Worm (Caenorhabditis elegans): ENCODE data around the gene his-24.

The his-24 gene

ce11 chrX:14486503-14486902 lies 3.4 kb upstream of the his-24 start:
- TF ChIP-seq unc-130 (GFP tag; optimal IDR thresholded peaks at IDR 0.05), result no peak
- TF ChIP-seq ztf-18 (tag; optimal IDR thresholded peaks at IDR 0.05), result no peak
- TF ChIP-seq let-607 (tag; optimal IDR thresholded peaks at IDR 0.05), result no peak
- TF ChIP-seq tbx-9 (tag; optimal IDR thresholded peaks at IDR 0.05; ENCODE audit: borderline replicate concordance), result no peak
- no peak for TF ChIP-seq Y67H2A.10 (GFP tag; conservative IDR thresholded peaks at IDR 0.05)
- no peak for TF ChIP-seq rcor-1 (GFP tag; IDR thresholded peaks at IDR 0.05)
- TF ChIP-seq lin-26 (GFP tag; IDR thresholded peaks at IDR 0.05), result no peak

- TF ChIP-seq egl-18 (GFP tag; IDR thresholded peaks at IDR 0.05) (no peak), snpc-1.3 (tag; optimal IDR thresholded peaks at IDR 0.05; ENCODE audit: insufficient read depth) (no peak), zim-3 (tag; optimal IDR thresholded peaks at IDR 0.05) (no peak), dpff-1 (tag; optimal IDR thresholded peaks at IDR 0.05) (no peak), lin-54 (GFP tag; optimal IDR thresholded peaks at IDR 0.05) (no peak), F55B11.4 (tag; optimal IDR thresholded peaks at IDR 0.05; ENCODE audit: borderline replicate concordance, insufficient read depth) (no peak), hsf-1 (GFP tag; IDR thresholded peaks at IDR 0.05) (no peak), ztf-18 (tag; optimal IDR thresholded peaks at IDR 0.05) (no peak), attf-6 (GFP tag; IDR thresholded peaks at IDR 0.05) (no peak), ceh-27 (GFP tag; optimal IDR thresholded peaks at IDR 0.05) (no peak), nfyb-1 (GFP tag; IDR thresholded peaks at IDR 0.05) (no peak)
Measured at ce11 chrX:14487333-14487732, 2.6 kb upstream of the his-24 start.

ce11 chrX:14487832-14488231 lies 2.1 kb upstream of the his-24 start:
- no peak for TF ChIP-seq hlh-26 (GFP tag; conservative IDR thresholded peaks at IDR 0.05)
- no peak for TF ChIP-seq madf-6 (GFP tag; IDR thresholded peaks at IDR 0.05)
- TF ChIP-seq ztf-28 (GFP tag; IDR thresholded peaks at IDR 0.05), result no peak

- peak; percentile 83 for TF ChIP-seq zfh-2 (GFP tag; conservative IDR thresholded peaks at IDR 0.05)
- TF ChIP-seq sea-2 (GFP tag; IDR thresholded peaks at IDR 0.05), result 0 out of 2 replicates have a peak, but pooled peaks have one; percentile 37
- TF ChIP-seq lir-1 (GFP tag; conservative IDR thresholded peaks at IDR 0.05), result no peak
- 0 out of 2 replicates have a peak, but pooled peaks have one; percentile 61 for TF ChIP-seq nfya-2 (GFP tag; IDR thresholded peaks at IDR 0.05)
- TF ChIP-seq lin-26 (GFP tag; IDR thresholded peaks at IDR 0.05), result no peak
- TF ChIP-seq egrh-3 (GFP tag; IDR thresholded peaks at IDR 0.05), result peak; percentile 93
- no peak for TF ChIP-seq rpc-1 (optimal IDR thresholded peaks at IDR 0.05)
- TF ChIP-seq rpc-1 (tag; optimal IDR thresholded peaks at IDR 0.05), result no peak
- TF ChIP-seq mcd-1 (GFP tag; IDR thresholded peaks at IDR 0.05), result peak; percentile 38
- no peak for TF ChIP-seq dpl-1 (GFP tag; optimal IDR thresholded peaks at IDR 0.05)
- TF ChIP-seq ZK185.1 (tag; optimal IDR thresholded peaks at IDR 0.05; ENCODE audit: poor library complexity, severe bottlenecking), result no peak
- TF ChIP-seq bed-1 (GFP tag; IDR thresholded peaks at IDR 0.05), result 0 out of 2 replicates have a peak, but pooled peaks have one; percentile 70
- TF ChIP-seq F39B2.1 (GFP tag; IDR thresholded peaks at IDR 0.05), result 0 out of 2 replicates have a peak, but pooled peaks have one; percentile 42
Measured at ce11 chrX:14490486-14490885, 592 bp downstream of the his-24 start.

ce11 chrX:14491103-14491502 lies 1.2 kb downstream of the his-24 start:
- TF ChIP-seq tbp1 (GFP tag; optimal IDR thresholded peaks at IDR 0.05) (no peak), ceh-79 (tag; optimal IDR thresholded peaks at IDR 0.05) (no peak), sea-2 (GFP tag; IDR thresholded peaks at IDR 0.05) (no peak), nhr-120 (GFP tag; IDR thresholded peaks at IDR 0.05) (no peak), athp-1 (tag; optimal IDR thresholded peaks at IDR 0.05) (no peak), F23B12.7 (tag; optimal IDR thresholded peaks at IDR 0.05; ENCODE audit: insufficient read depth) (no peak), xnd-1 (tag; optimal IDR thresholded peaks at IDR 0.05) (no peak), fkh-3 (tag; optimal IDR thresholded peaks at IDR 0.05) (no peak), tbx-9 (tag; optimal IDR thresholded peaks at IDR 0.05; ENCODE audit: borderline replicate concordance) (no peak), ccch-3 (GFP tag; optimal IDR thresholded peaks at IDR 0.05) (no peak), nfya-1 (tag; optimal IDR thresholded peaks at IDR 0.05; ENCODE audit: borderline replicate concordance, insufficient read depth) (no peak), ZK185.1 (tag; optimal IDR thresholded peaks at IDR 0.05; ENCODE audit: poor library complexity, severe bottlenecking) (no peak), madf-10 (tag; optimal IDR thresholded peaks at IDR 0.05) (no peak), snpc-3.4 (tag; optimal IDR thresholded peaks at IDR 0.05) (no peak)
